Fruit fly (Drosophila melanogaster) S2 (cell line): ENCODE measurements around the gene CG14325.
A peak's percentile ranks its signal among the peaks of the same experiment; 100 is the strongest.

Experiments
- CG8478 ChIP-seq: fragments of >200 bp; optimal IDR thresholded peaks from 2 replicates; lab custom pipeline; 2018
- CTCF ChIP-seq, 2 experiments: fragments of >200 bp; optimal IDR thresholded peaks; 2 replicates each; lab custom pipeline; 2018

CG14325 gene

DNA sequence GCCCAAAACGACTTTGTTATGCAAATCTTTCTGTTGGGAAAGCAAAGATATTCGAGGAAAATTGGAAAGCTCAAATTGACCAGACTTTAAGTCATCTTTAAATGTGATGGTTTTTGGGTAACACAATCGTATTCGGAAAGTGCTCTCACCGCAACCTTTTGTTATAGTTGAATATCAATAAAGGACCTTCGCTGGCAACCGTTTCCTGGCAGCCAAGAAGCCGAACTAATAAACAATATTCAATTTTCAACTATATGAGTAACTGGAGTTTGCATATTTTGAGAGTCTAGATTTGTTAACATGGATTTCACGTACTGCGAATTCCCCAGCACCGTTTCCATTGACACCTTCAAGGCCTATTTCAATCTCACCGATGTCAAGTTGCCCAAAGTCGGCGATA is at the start of gene CG14325:
TSS of gene CG14325 (plus strand) at position 301 of the 400 bp plus-strand sequence.
- no peak for TF ChIP-seq CTCF (optimal IDR thresholded peaks at IDR 0.05; lab: Kevin White, UChicago)
- TF ChIP-seq CG8478 (lab: Kevin White, UChicago), result no peak

DNA sequence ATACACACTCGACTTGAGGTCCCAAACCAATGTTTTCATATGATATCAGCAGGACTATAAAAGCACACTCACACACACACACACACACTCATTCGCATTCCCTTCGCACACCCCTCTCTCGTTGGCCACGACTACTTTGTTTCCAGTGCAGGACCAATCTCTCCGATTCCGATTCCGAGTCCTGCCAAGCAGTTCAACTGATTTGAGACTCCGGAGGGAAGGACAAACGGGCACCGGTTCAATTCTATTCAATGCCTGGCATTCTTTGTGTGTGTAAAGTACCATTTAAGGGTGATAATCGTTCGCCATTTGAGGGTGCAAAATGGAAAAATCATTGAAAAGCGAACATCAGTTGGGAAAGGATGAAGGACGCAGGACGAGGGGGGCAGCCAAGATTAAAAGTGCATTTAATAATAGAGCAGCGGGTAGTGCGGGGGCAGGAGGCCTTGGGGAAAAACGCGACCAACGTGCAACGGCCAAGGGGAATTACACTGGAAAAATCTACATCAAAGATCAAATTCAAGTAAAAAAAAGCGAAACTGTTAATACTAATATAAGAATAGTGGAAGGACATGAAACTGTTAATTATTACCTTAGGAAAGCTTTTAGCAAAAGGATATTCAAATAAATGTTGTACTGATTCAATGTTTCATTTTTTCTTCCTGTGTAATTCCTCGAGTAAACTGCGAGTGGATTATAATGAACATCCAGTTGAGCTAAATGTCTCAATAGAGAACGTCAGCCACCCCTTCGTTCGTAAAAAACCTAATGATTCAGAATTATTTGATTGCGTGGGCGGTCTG is 43.1 kb upstream of the CG14325 start:
- no peak for TF ChIP-seq CTCF (optimal IDR thresholded peaks at IDR 0.05; lab: Kevin White, UChicago)
- TF ChIP-seq CG8478 (lab: Kevin White, UChicago), result no peak

DNA sequence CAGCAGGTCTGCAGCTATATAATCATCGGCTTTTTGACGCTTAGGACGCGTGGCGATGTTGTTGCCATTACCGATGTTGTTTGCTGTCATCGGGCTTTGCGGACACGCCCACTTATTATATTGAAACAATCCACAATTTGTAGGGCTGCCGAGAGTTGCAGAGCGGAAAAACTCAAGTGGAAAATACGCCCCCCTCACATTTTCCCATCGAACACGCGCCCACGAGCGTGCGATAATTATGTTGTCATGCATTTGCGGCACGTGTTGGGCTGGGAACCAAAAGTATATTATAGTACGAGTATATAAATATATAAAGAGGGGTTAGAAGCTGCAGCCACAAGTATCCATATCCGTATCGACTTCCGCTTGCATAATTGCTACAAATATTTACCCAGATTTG is 38.1 kb upstream of the CG14325 start:
- TF ChIP-seq CTCF (optimal IDR thresholded peaks at IDR 0.05; lab: Kevin White, UChicago) (no peak), CG8478 (lab: Kevin White, UChicago) (no peak)

DNA sequence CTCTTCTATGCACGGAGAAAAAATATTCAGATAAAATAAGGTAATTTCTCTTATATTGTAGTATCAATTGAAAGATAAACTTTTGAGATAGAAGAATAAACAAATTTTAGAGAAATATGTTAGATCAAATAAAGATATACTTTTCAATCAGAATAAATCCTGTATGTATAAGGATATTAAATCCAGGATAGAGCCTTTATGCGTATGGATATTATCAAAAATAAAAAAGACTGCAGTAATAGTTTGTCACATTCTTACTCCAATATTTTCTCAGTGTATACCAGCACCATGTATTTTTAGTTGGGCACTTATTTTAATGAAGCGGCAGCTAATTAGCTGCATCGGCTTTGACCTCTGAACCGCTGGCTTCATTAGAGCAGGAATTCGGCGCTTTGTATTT is 35.1 kb upstream of the CG14325 start:
- TF ChIP-seq CTCF (optimal IDR thresholded peaks at IDR 0.05; lab: Kevin White, UChicago) (no peak), CG8478 (lab: Kevin White, UChicago) (no peak)

DNA sequence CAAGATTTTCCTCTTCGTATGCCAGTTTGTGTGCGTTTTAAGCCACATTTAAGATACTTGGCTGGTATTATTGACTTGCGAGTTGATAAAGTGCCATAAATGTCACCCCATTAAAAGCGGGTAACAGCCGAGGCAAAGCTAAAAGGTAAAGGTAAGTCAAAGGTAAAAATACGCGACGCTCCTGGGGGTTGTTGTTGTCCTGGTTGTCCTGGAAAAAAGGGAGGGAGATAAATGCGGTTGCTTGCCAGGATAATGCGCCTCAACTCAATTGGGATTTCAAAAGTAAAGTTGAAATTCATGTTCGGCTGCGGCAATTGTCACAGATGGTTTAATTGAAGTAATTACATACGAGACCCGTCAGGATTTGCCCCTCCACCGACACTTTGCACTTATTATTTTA is 33.5 kb upstream of the CG14325 start:
- TF ChIP-seq CTCF (optimal IDR thresholded peaks at IDR 0.05; lab: Kevin White, UChicago), result no peak
- no peak for TF ChIP-seq CG8478 (lab: Kevin White, UChicago)

DNA sequence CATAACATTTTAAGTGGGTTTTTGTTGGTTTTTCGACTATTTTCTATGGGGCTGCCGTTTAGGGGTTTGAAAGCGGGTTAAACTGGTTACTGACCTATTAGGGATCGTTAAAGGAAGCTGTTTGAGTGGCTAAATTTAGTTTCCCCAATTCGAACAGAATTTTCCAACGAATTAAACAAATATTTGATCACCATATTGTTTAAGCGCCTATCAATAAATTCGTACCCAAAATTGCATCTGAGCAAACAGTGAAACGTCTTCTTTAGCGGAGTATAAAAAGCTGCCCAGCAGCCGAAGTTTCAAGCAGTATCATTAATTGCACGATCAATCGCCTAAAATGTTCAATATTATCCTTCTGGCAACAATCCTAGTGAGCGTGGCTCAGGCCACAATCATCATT is 32.8 kb upstream of the CG14325 start, which contains the start of gene Sgs5bis:
TSS of gene Sgs5bis (plus strand) at position 301 of the 400 bp plus-strand sequence.
- TF ChIP-seq CTCF (optimal IDR thresholded peaks at IDR 0.05; lab: Kevin White, UChicago) (no peak), CG8478 (lab: Kevin White, UChicago) (no peak)

DNA sequence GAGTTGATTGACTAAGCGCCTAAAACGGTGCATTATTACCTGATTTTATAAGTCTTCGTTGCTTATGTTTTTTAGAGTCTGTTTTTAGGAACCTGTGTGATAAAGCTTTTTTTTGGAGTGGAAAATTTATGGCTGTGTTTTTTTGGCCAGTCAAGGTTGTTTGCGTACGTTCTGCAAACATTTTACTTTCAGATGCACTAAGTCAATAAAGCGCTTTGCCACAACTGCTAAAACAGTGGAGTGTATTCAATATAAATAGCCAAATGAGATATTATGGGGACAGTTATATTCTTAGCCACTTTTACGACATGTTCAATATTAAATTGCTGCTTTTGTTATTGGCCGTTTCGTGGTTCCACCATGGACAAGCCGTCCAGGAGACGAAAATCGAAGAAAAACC is 31.8 kb upstream of the CG14325 start, which contains the start of gene Sgs5:
TSS of gene Sgs5 (plus strand) at position 279 of the 400 bp plus-strand sequence.
- TF ChIP-seq CTCF (optimal IDR thresholded peaks at IDR 0.05; lab: Kevin White, UChicago) (no peak), CG8478 (lab: Kevin White, UChicago) (no peak)

DNA sequence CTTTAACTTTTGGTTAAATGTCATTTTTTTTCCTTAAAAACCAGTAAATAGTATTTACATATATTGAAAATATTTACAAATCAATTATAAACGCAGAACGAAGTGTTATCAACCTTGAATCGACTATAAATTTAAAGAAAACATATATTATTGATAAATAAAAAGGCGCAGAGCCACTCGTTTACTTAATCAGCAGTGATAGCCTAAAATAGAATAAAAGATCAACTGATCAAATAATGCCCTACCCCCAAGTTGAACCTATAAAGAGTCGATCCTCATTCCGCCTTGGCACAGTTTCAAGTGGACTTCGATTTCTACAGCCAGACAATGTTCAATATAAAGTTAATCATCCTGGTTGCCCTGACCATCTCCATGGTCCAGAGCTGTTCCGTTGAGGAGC is 30.7 kb upstream of the CG14325 start, which contains the start of gene CG7606:
TSS of gene CG7606 (plus strand) at position 301 of the 400 bp plus-strand sequence.
- TF ChIP-seq CG8478 (lab: Kevin White, UChicago) (no peak), CTCF (optimal IDR thresholded peaks at IDR 0.05; lab: Kevin White, UChicago) (no peak)

DNA sequence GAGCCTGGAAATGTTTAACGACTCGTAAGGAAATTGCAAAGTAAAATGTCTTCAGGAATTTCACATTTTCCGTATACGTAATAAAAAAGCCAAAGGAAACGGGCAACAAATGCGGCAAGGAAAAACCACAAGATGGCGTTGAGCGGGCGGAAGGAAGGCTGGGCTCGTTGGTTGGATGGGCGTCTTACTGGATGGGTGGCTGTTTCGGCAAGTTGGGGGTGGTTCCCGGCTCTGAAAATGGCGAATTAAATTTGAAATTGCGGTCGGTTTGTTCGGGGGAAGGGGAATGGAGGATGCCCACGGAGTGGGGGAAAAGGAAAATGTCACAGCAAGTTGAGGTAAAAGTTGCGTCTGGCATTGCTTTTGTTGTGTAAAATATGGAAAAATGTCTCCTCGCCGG is 27.2 kb upstream of the CG14325 start:
- no peak for TF ChIP-seq CTCF (optimal IDR thresholded peaks at IDR 0.05; lab: Kevin White, UChicago)

DNA sequence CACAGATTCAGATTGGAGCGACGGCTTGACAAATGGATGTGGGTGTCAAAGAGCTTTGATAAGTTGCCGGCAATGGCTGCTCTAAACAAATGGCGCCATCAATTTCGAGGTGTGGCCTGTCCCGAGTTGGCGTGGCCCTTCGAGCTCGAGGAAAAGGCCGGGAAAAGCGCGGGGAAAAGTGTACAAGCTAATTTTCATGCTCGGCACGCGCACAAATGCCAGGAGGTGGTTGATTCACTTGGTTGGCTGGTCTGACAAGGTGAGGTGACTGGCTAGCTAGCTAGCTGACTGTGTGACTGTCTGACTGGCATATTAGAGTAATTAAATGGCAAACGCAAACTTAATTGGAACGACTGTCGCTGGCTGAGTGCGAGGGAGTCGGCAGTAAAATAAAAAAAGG is 25.1 kb upstream of the CG14325 start:
- TF ChIP-seq CG8478 (lab: Kevin White, UChicago), result no peak
- no peak for TF ChIP-seq CTCF (optimal IDR thresholded peaks at IDR 0.05; lab: Kevin White, UChicago)

DNA sequence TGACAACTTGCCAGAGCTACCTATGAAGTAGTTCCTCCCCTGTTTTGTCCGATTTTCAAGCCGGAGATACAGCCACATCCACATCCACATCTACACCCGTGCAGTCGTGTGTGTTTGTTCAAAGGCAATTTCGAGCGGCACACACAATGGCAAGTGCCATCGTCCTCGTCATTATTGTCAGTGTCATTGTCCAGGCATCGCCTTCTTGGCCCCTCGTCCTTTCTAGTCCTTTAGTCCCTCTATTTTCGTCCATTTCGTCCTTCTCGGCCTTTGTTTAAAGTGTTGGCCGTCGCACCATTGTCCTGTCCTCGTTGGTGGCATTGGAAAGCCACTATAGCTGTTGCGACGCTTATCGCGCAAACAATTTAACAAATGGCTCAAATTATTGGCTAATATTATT is 24.0 kb upstream of the CG14325 start:
- TF ChIP-seq CG8478 (lab: Kevin White, UChicago), result no peak
- TF ChIP-seq CTCF (optimal IDR thresholded peaks at IDR 0.05; lab: Kevin White, UChicago), result no peak

DNA sequence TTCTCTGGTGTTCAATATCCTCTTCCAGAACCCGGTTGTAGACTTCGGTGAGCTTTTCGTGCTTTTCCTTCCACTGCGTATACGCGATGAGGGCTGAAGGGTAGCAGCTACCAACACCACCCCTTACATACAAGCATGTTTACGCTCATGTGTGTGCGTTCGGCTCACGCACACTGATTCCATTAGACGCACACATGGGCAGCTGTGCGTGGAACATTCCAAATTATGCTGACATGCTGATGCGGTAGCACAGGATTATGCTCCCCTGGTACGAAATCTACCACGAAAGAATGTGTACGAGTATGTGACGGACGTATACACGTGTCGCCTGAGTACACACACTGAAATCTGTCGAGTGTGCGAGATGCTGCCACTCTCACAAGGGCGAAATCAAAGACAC is 23.2 kb upstream of the CG14325 start:
- TF ChIP-seq CTCF (optimal IDR thresholded peaks at IDR 0.05; lab: Kevin White, UChicago) (peak in 1 of 2 experiments; percentile 23), CG8478 (lab: Kevin White, UChicago) (no peak)

DNA sequence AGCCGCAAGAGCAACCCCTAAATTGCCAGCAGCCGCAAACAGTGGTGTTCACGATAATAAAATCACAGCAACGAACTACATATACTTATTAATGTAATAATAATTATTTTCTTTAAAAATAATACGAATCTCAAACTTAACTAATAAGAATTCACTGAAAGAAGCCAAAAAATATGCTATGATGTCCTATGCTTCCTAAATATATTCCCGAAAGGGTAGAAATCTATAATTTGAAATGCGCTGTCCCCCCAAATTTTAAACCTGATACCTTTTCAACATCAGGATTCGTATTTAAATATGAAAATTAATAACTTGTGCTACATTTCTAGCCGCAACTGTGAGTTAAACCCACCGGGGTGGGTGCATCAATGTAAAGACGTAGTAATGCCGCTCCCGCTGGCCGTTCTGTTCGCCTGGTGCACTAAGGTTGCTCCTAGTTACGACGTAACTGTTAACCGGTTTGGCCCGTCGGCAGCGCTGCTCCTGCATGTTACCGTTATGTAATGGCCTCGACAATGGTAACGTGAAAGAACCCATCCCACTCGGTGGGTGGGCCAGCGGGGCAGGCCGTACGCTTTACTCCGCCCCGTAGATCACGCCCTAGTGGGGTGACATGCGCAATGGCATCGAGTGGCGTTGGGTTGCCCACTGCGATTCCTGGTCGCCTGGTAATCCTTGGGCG is 22.6 kb upstream of the CG14325 start:
- TF ChIP-seq CG8478 (lab: Kevin White, UChicago) (no peak), CTCF (optimal IDR thresholded peaks at IDR 0.05; lab: Kevin White, UChicago) (no peak)

DNA sequence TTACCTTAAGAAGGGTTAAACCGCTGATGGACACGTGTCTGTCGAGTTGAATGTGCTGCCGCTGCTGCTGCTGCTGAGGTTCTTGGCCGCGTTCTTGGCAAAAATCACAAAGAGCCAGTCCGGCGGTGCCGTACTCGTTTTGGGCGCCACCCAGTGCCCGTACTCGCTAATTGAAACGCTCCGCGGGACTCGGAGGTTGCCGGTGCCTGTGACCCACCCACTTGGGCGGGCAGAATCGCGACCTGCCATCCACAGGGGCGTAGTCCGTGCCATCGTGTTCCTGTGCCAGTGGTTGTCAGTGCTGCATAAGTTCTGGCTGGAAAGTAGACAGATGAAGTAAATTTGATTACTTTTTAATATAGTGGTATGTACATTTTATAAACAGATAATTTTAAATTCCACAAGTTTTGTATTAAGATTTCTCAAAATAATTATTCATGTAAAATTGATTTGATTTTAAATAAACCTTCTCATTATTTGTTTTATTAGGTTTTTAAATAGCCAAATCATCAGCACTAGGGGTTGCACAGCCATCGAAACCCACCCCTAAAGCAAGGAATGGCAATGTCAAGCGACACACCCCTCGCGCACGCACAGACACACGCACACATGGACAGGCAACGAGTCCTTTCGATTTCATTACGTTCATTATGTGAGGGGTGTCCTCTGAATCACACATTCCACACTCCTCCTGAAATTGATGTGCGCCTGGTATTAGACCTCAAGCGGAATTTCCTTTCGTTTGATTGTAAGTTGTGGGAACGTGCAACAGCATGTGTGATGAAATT is 21.9 kb upstream of the CG14325 start:
- no peak for TF ChIP-seq CG8478 (lab: Kevin White, UChicago)
- TF ChIP-seq CTCF (optimal IDR thresholded peaks at IDR 0.05; lab: Kevin White, UChicago), result no peak
